Worm (Caenorhabditis elegans) whole organism, young adult: Measurements from ENCODE around the gene lin-18.

ENCODE experiments used
- athp-1 ChIP-seq: sonication (generic microtip); optimal IDR thresholded peaks from 2 replicates; lab custom pipeline; 2017; ENCODE audit warnings: mild to moderate bottlenecking, missing genetic modification characterization, missing compliant biosample characterization
- ceh-91 ChIP-seq: fragments of 200-800 bp; sonication (Bioruptor generic); IDR thresholded peaks from 2 replicates; pipeline ENCODE4 v1.3.6; 2022; ENCODE audit warnings: missing genetic modification reagents, missing genetic modification characterization, missing compliant biosample characterization
- lin-40 ChIP-seq: sonication (generic microtip); optimal IDR thresholded peaks from 2 replicates; lab custom pipeline; 2016; ENCODE audit warnings: missing genetic modification characterization, mild to moderate bottlenecking, missing compliant biosample characterization, missing genotype, missing genetic modification reagents
- unc-62 ChIP-seq: fragments of 150-350 bp; optimal IDR thresholded peaks from 2 replicates; lab custom pipeline; 2014; ENCODE audit warnings: missing biosample characterization, missing genetic modification reagents, missing genetic modification characterization

DNA sequence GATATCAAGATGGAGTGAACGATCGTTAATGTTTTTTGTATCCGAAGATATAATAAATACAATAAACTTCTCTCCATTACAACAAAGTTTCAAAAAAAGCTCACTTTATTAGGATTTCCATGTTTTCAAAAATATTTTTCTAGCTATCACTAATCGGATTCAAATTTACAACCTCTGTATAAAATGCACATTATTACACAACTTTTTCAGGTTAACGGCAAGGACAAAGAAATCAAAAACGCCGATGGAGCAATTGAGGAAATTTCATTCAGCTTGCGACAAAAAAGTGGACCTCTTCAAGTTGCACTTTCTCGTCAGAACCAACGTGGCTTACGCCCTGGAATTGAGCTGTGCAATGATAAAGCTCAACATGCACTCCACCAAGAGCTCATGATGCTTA is 48.6 kb downstream of the lin-18 start:
- TF ChIP-seq athp-1 (tag; lab: Kevin White, UChicago): no peak
- TF ChIP-seq unc-62 (GFP tag; lab: Kevin White, UChicago): no peak
- no peak for TF ChIP-seq ceh-91 (GFP tag; lab: Robert Waterston, UW)
- no peak for TF ChIP-seq lin-40 (tag; lab: Kevin White, UChicago)
